Worm (Caenorhabditis elegans): ENCODE data around the gene cysl-4.

- TF ChIP-seq tra-4 (tag; optimal IDR thresholded peaks at IDR 0.05) (no peak), tbx-11 (GFP tag; IDR thresholded peaks at IDR 0.05) (no peak), sea-1 (GFP tag; conservative IDR thresholded peaks at IDR 0.05) (no peak), ama-1 (optimal IDR thresholded peaks at IDR 0.05) (no peak), flt-1 (GFP tag; IDR thresholded peaks at IDR 0.05) (no peak), F13C5.2 (tag; optimal IDR thresholded peaks at IDR 0.05) (no peak), ceh-13 (GFP tag; optimal IDR thresholded peaks at IDR 0.05) (no peak), hmbx-1 (tag; optimal IDR thresholded peaks at IDR 0.05) (no peak), aly-1 (tag; optimal IDR thresholded peaks at IDR 0.05) (no peak), scrt-1 (GFP tag; IDR thresholded peaks at IDR 0.05) (no peak), ceh-36 (tag; optimal IDR thresholded peaks at IDR 0.05) (no peak), tbx-37 (GFP tag; conservative IDR thresholded peaks at IDR 0.05) (no peak), pes-1 (GFP tag; IDR thresholded peaks at IDR 0.05) (no peak)
Observed at ce11 chrV:2031454-2031853, 26.7 kb downstream of the cysl-4 start, which contains the start of gene hil-6.
